Fruit fly (Drosophila melanogaster): ENCODE data around the gene CG32191.
A peak's percentile ranks its signal among the peaks of the same experiment; 100 is the strongest.

Gene CG32191

dm6 chr3L:17804511-17804910 is 4.4 kb downstream of the CG32191 start, which contains the start of gene ais (continued):
- TF ChIP-seq lmd (GFP tag; IDR thresholded peaks at IDR 0.05) (no peak), CG31224 (GFP tag; IDR thresholded peaks at IDR 0.05) (no peak), aop (GFP tag; IDR thresholded peaks at IDR 0.05) (no peak), wor (GFP tag; IDR thresholded peaks at IDR 0.05) (no peak), ci (GFP tag; IDR thresholded peaks at IDR 0.05) (peak; percentile 38; the same call in 1 of the 3 replicates), Hmr (GFP tag; optimal IDR thresholded peaks at IDR 0.05) (peak; percentile 11), gce (GFP tag; IDR thresholded peaks at IDR 0.05) (no peak), luna (GFP tag; optimal IDR thresholded peaks at IDR 0.05) (no peak), pb (GFP tag; optimal IDR thresholded peaks at IDR 0.05) (no peak), Dref (GFP tag; IDR thresholded peaks at IDR 0.05) (no peak), CG12769 (tag; optimal IDR thresholded peaks at IDR 0.05) (no peak), Deaf1 (tag; optimal IDR thresholded peaks at IDR 0.05) (no peak), Hey (tag; optimal IDR thresholded peaks at IDR 0.05) (no peak), ems (GFP tag; optimal IDR thresholded peaks at IDR 0.05) (no peak), Dip2 (GFP tag; IDR thresholded peaks at IDR 0.05) (no peak), CG14050 (GFP tag; IDR thresholded peaks at IDR 0.05) (no peak), CG5953 (GFP tag; IDR thresholded peaks at IDR 0.05) (no peak), Scr (GFP tag; IDR thresholded peaks at IDR 0.05; ENCODE audit: partially characterized antibody) (no peak), dpn (GFP tag; optimal IDR thresholded peaks at IDR 0.05) (peak in 1 of 2 experiments; percentile 10), scrt (GFP tag; optimal IDR thresholded peaks at IDR 0.05) (no peak), kay (GFP tag; optimal IDR thresholded peaks at IDR 0.05) (no peak), pros (GFP tag; optimal IDR thresholded peaks at IDR 0.05) (no peak), sr (GFP tag; IDR thresholded peaks at IDR 0.05) (no peak), CG2120 (GFP tag; optimal IDR thresholded peaks at IDR 0.05) (peak; percentile 50), zen (tag; optimal IDR thresholded peaks at IDR 0.05) (peak; percentile 4), CG6254 (GFP tag; optimal IDR thresholded peaks at IDR 0.05) (no peak), CG9932 (GFP tag; IDR thresholded peaks at IDR 0.05) (peak; percentile 62), Lhr (GFP tag; optimal IDR thresholded peaks at IDR 0.05) (peak; percentile 20), CG11398 (GFP tag; optimal IDR thresholded peaks at IDR 0.05) (no peak), CG7839 (tag; optimal IDR thresholded peaks at IDR 0.05) (peak; percentile 14), unpg (GFP tag; optimal IDR thresholded peaks at IDR 0.05) (peak; percentile 39), croc (GFP tag; conservative IDR thresholded peaks at IDR 0.05) (no peak), jumu (GFP tag; optimal IDR thresholded peaks at IDR 0.05) (no peak), gcm2 (GFP tag; optimal IDR thresholded peaks at IDR 0.05) (no peak), fd96Cb (tag; optimal IDR thresholded peaks at IDR 0.05) (no peak), CG5245 (GFP tag; optimal IDR thresholded peaks at IDR 0.05) (no peak), lab (GFP tag; optimal IDR thresholded peaks at IDR 0.05) (no peak), CG11085 (GFP tag; IDR thresholded peaks at IDR 0.05) (no peak), Dfd (GFP tag; optimal IDR thresholded peaks at IDR 0.05) (no peak), CG12659 (GFP tag; optimal IDR thresholded peaks at IDR 0.05) (peak; percentile 20), HLH3B (GFP tag; IDR thresholded peaks at IDR 0.05) (no peak), Dp (GFP tag; optimal IDR thresholded peaks at IDR 0.05) (peak; percentile 42), ssp (GFP tag; IDR thresholded peaks at IDR 0.05) (no peak), eyg (GFP tag; optimal IDR thresholded peaks at IDR 0.05) (no peak), ewg (GFP tag; optimal IDR thresholded peaks at IDR 0.05) (peak; percentile 18), CG10147 (GFP tag; optimal IDR thresholded peaks at IDR 0.05) (no peak), CG17186 (GFP tag; optimal IDR thresholded peaks at IDR 0.05) (no peak), CG33213 (GFP tag; optimal IDR thresholded peaks at IDR 0.05) (no peak), Dip3 (GFP tag; optimal IDR thresholded peaks at IDR 0.05) (no peak), hbn (GFP tag; IDR thresholded peaks at IDR 0.05; ENCODE audit: partially characterized antibody) (no peak), HmgD (GFP tag; optimal IDR thresholded peaks at IDR 0.05) (no peak), chinmo (GFP tag; IDR thresholded peaks at IDR 0.05; ENCODE audit: partially characterized antibody) (0 out of 4 replicates have a peak, but pooled peaks have one; percentile 30)

Data from whole organism, embryonic.